Worm (Caenorhabditis elegans): ENCODE data around the gene K07H8.11.

- no peak for TF ChIP-seq F52B5.7 (tag; optimal IDR thresholded peaks at IDR 0.05)
- no peak for TF ChIP-seq pbrm-1 (GFP tag; IDR thresholded peaks at IDR 0.05)
- no peak for TF ChIP-seq athp-1 (tag; optimal IDR thresholded peaks at IDR 0.05)
- TF ChIP-seq dox-1 (GFP tag; IDR thresholded peaks at IDR 0.05) = no peak
- no peak for TF ChIP-seq xnd-1 (tag; optimal IDR thresholded peaks at IDR 0.05)
- TF ChIP-seq F57C9.4 (tag; optimal IDR thresholded peaks at IDR 0.05) = no peak
Measured at ce11 chrIV:8244112-8244511, 31.0 kb downstream of the K07H8.11 start, which contains the start of gene T09A12.1.

Data from whole organism, young adult.